Worm (Caenorhabditis elegans) whole organism, mixed stage, embryonic: ENCODE measurements around the gene Y15E3A.4.

Source experiments
- M03D4.4 ChIP-seq: sonication (generic microtip); optimal IDR thresholded peaks from 2 replicates; lab custom pipeline; 2017; ENCODE audit warnings: mild to moderate bottlenecking, missing genetic modification characterization, missing compliant biosample characterization
- bed-3 ChIP-seq: fragments of 200-800 bp; sonication (Bioruptor generic); optimal IDR thresholded peaks from 3 replicates; lab custom pipeline; 2018; ENCODE audit warnings: mild to moderate bottlenecking, missing genetic modification characterization, moderate library complexity, missing compliant biosample characterization
- blmp-1 ChIP-seq: fragments of 150-350 bp; optimal IDR thresholded peaks from 2 replicates; lab custom pipeline; 2014; ENCODE audit warnings: missing biosample characterization, missing genetic modification characterization
- ceh-39 ChIP-seq: fragments of 150-350 bp; optimal IDR thresholded peaks from 2 replicates; lab custom pipeline; 2014; ENCODE audit warnings: missing biosample characterization, missing genetic modification characterization
- ceh-43 ChIP-seq: fragments of 200-800 bp; sonication (Bioruptor generic); optimal IDR thresholded peaks from 2 replicates; lab custom pipeline; 2018; ENCODE audit warnings: mild to moderate bottlenecking, missing genetic modification characterization, moderate library complexity, missing compliant biosample characterization
- ceh-83 ChIP-seq: fragments of 200-800 bp; sonication (Bioruptor generic); optimal IDR thresholded peaks from 2 replicates; lab custom pipeline; 2018; ENCODE audit warnings: mild to moderate bottlenecking, missing genetic modification characterization, missing compliant biosample characterization
- ces-1 ChIP-seq: fragments of 150-350 bp; optimal IDR thresholded peaks from 2 replicates; lab custom pipeline; 2014; ENCODE audit warnings: missing biosample characterization, missing genetic modification reagents, missing genetic modification characterization
- cnd-1 ChIP-seq: fragments of 200-800 bp; sonication (Bioruptor generic); optimal IDR thresholded peaks from 2 replicates; lab custom pipeline; 2018; ENCODE audit warnings: mild to moderate bottlenecking, missing genetic modification characterization, missing compliant biosample characterization
- drap-1 ChIP-seq: fragments of 200-800 bp; sonication (Bioruptor generic); optimal IDR thresholded peaks from 3 replicates; lab custom pipeline; 2018; ENCODE audit warnings: mild to moderate bottlenecking, missing genetic modification characterization, missing compliant biosample characterization
- elt-1 ChIP-seq: sonication (generic microtip); optimal IDR thresholded peaks from 2 replicates; lab custom pipeline; 2017; ENCODE audit warnings: missing genetic modification characterization, mild to moderate bottlenecking, missing compliant biosample characterization, antibody characterized with exemption, moderate library complexity, borderline replicate concordance; ENCODE audit not compliant: insufficient read depth
- elt-3 ChIP-seq: fragments of 150-350 bp; optimal IDR thresholded peaks from 2 replicates; lab custom pipeline; 2014; ENCODE audit warnings: missing biosample characterization, missing genetic modification characterization
- flh-1 ChIP-seq: fragments of 200-800 bp; sonication (Bioruptor generic); optimal IDR thresholded peaks from 2 replicates; lab custom pipeline; 2018; ENCODE audit warnings: mild to moderate bottlenecking, missing genetic modification characterization, moderate library complexity, missing compliant biosample characterization
- ham-2 ChIP-seq: fragments of 200-800 bp; sonication (Bioruptor generic); optimal IDR thresholded peaks from 2 replicates; lab custom pipeline; 2018; ENCODE audit warnings: mild to moderate bottlenecking, missing genetic modification characterization, missing compliant biosample characterization
- hlh-1 ChIP-seq: fragments of 150-350 bp; optimal IDR thresholded peaks from 2 replicates; lab custom pipeline; 2014; ENCODE audit warnings: missing biosample characterization, missing genetic modification reagents, missing genetic modification characterization
- lin-13 ChIP-seq: fragments of 150-350 bp; optimal IDR thresholded peaks from 2 replicates; lab custom pipeline; 2014; ENCODE audit warnings: missing biosample characterization, missing genetic modification characterization
- lin-32 ChIP-seq: fragments of 200-800 bp; sonication (Bioruptor generic); optimal IDR thresholded peaks from 2 replicates; lab custom pipeline; 2018; ENCODE audit warnings: mild to moderate bottlenecking, missing genetic modification characterization, missing compliant biosample characterization
- lsy-2 ChIP-seq: fragments of 150-350 bp; optimal IDR thresholded peaks from 2 replicates; lab custom pipeline; 2014; ENCODE audit warnings: missing biosample characterization, missing genetic modification characterization
- mab-5 ChIP-seq: fragments of 150-350 bp; optimal IDR thresholded peaks from 2 replicates; lab custom pipeline; 2014; ENCODE audit warnings: missing biosample characterization, missing genetic modification characterization
- mep-1 ChIP-seq: fragments of 150-350 bp; optimal IDR thresholded peaks from 2 replicates; lab custom pipeline; 2017; ENCODE audit warnings: missing biosample characterization, missing genetic modification reagents, missing genetic modification characterization, inconsistent platforms
- mls-2 ChIP-seq: sonication (generic microtip); optimal IDR thresholded peaks from 2 replicates; lab custom pipeline; 2016; ENCODE audit warnings: mild to moderate bottlenecking, missing genetic modification characterization, moderate library complexity, missing compliant biosample characterization
- nhr-12 ChIP-seq: fragments of 150-350 bp; optimal IDR thresholded peaks from 2 replicates; lab custom pipeline; 2014; ENCODE audit warnings: missing biosample characterization, missing genetic modification characterization
- nhr-2 ChIP-seq: fragments of 150-350 bp; optimal IDR thresholded peaks from 2 replicates; lab custom pipeline; 2014; ENCODE audit warnings: missing biosample characterization, missing genetic modification characterization
- nhr-237 ChIP-seq: fragments of 150-350 bp; optimal IDR thresholded peaks from 2 replicates; lab custom pipeline; 2014; ENCODE audit warnings: missing biosample characterization, missing genetic modification characterization
- nhr-28 ChIP-seq: fragments of 150-350 bp; optimal IDR thresholded peaks from 2 replicates; lab custom pipeline; 2014; ENCODE audit warnings: missing biosample characterization, missing genetic modification characterization
- nhr-76 ChIP-seq: sonication (generic microtip); optimal IDR thresholded peaks from 2 replicates; lab custom pipeline; 2017; ENCODE audit warnings: missing biosample characterization, missing genetic modification characterization
- pha-4 ChIP-seq: fragments of 150-350 bp; optimal IDR thresholded peaks from 2 replicates; lab custom pipeline; 2018; ENCODE audit warnings: missing biosample characterization, missing genetic modification reagents, missing genetic modification characterization
- sem-2 ChIP-seq: fragments of 200-800 bp; sonication (Bioruptor generic); optimal IDR thresholded peaks from 2 replicates; lab custom pipeline; 2018; ENCODE audit warnings: mild to moderate bottlenecking, missing genetic modification characterization, missing compliant biosample characterization
- snpc-4 ChIP-seq: fragments of 150-350 bp; optimal IDR thresholded peaks from 2 replicates; lab custom pipeline; 2014; ENCODE audit warnings: missing biosample characterization, missing genetic modification characterization
- sptf-1 ChIP-seq: sonication (generic microtip); optimal IDR thresholded peaks from 2 replicates; lab custom pipeline; 2017; ENCODE audit warnings: mild to moderate bottlenecking, missing genetic modification characterization, moderate library complexity, missing compliant biosample characterization
- tbx-8 ChIP-seq: fragments of 200-800 bp; sonication (Bioruptor generic); optimal IDR thresholded peaks from 2 replicates; lab custom pipeline; 2018; ENCODE audit warnings: mild to moderate bottlenecking, missing genetic modification characterization, moderate library complexity, missing compliant biosample characterization
- unc-120 ChIP-seq: sonication (generic microtip); optimal IDR thresholded peaks from 2 replicates; lab custom pipeline; 2017; ENCODE audit warnings: missing genetic modification characterization, missing compliant biosample characterization; ENCODE audit not compliant: poor library complexity, severe bottlenecking
- unc-39 ChIP-seq: fragments of 150-350 bp; optimal IDR thresholded peaks from 2 replicates; lab custom pipeline; 2014; ENCODE audit warnings: missing biosample characterization, missing genetic modification characterization
- unc-62 ChIP-seq: fragments of 150-350 bp; optimal IDR thresholded peaks from 2 replicates; lab custom pipeline; 2014; ENCODE audit warnings: missing biosample characterization, missing genetic modification reagents, missing genetic modification characterization
- zip-8 ChIP-seq: fragments of 150-350 bp; optimal IDR thresholded peaks from 2 replicates; lab custom pipeline; 2014; ENCODE audit warnings: missing biosample characterization, missing genetic modification characterization
- ztf-11 ChIP-seq: fragments of 150-350 bp; optimal IDR thresholded peaks from 2 replicates; lab custom pipeline; 2014; ENCODE audit warnings: missing biosample characterization, missing genetic modification characterization

Y15E3A.4 gene

ce11 chrX:15285554-15285953, 45.2 kb upstream of the Y15E3A.4 start:
- no peak for TF ChIP-seq bed-3
- TF ChIP-seq unc-120 (tag; lab: Kevin White, UChicago), result no peak
- TF ChIP-seq mls-2 (tag; lab: Kevin White, UChicago), result no peak
- TF ChIP-seq lsy-2 (tag; lab: Kevin White, UChicago), result no peak
- TF ChIP-seq lin-32 (GFP tag; lab: Kevin White, UChicago), result no peak
- no peak for TF ChIP-seq nhr-28
- no peak for TF ChIP-seq mab-5 (tag; lab: Kevin White, UChicago)
- no peak for TF ChIP-seq elt-3
- TF ChIP-seq nhr-76 (tag; lab: Kevin White, UChicago), result no peak
- no peak for TF ChIP-seq ztf-11 (tag; lab: Kevin White, UChicago)
- no peak for TF ChIP-seq drap-1 (GFP tag; lab: Kevin White, UChicago)
- no peak for TF ChIP-seq sem-2
- no peak for TF ChIP-seq lin-13
- no peak for TF ChIP-seq sptf-1 (tag; lab: Kevin White, UChicago)
- TF ChIP-seq ces-1 (GFP tag; lab: Kevin White, UChicago), result no peak
- no peak for TF ChIP-seq elt-1 (tag; lab: Kevin White, UChicago)
- no peak for TF ChIP-seq cnd-1 (tag; lab: Kevin White, UChicago)
- TF ChIP-seq zip-8 (tag; lab: Kevin White, UChicago), result no peak
- TF ChIP-seq unc-39 (tag; lab: Kevin White, UChicago), result no peak
- TF ChIP-seq, all 35 proteins: peak for 0

ce11 chrX:15297396-15297827, 33.4 kb upstream of the Y15E3A.4 start:
- TF ChIP-seq lsy-2 (tag; lab: Kevin White, UChicago) (no peak), nhr-12 (tag; lab: Kevin White, UChicago) (no peak), unc-39 (tag; lab: Kevin White, UChicago) (no peak), zip-8 (tag; lab: Kevin White, UChicago) (no peak), sem-2 (peak; percentile 63), drap-1 (GFP tag; lab: Kevin White, UChicago) (peak; percentile 86), unc-120 (tag; lab: Kevin White, UChicago) (peak; percentile 73), ces-1 (GFP tag; lab: Kevin White, UChicago) (no peak), hlh-1 (tag; lab: Kevin White, UChicago) (no peak), snpc-4 (tag; lab: Kevin White, UChicago) (no peak), tbx-8 (peak; percentile 48), nhr-2 (tag; lab: Kevin White, UChicago) (no peak), nhr-76 (tag; lab: Kevin White, UChicago) (no peak), pha-4 (tag; lab: Kevin White, UChicago) (no peak), mab-5 (tag; lab: Kevin White, UChicago) (no peak), ceh-43 (GFP tag; lab: Kevin White, UChicago) (peak; percentile 13), blmp-1 (tag; lab: Kevin White, UChicago) (no peak), sptf-1 (tag; lab: Kevin White, UChicago) (peak; percentile 80), M03D4.4 (tag; lab: Kevin White, UChicago) (peak; percentile 84), ceh-39 (no peak), mep-1 (tag; lab: Kevin White, UChicago) (no peak), ceh-83 (GFP tag; lab: Kevin White, UChicago) (peak; percentile 88), lin-32 (GFP tag; lab: Kevin White, UChicago) (peak; percentile 59), ham-2 (peak; percentile 33), elt-3 (no peak), nhr-237 (tag; lab: Kevin White, UChicago) (no peak), bed-3 (peak; percentile 67), nhr-28 (no peak), lin-13 (no peak), unc-62 (GFP tag; lab: Kevin White, UChicago) (no peak), flh-1 (peak; percentile 44), elt-1 (tag; lab: Kevin White, UChicago) (no peak), cnd-1 (tag; lab: Kevin White, UChicago) (peak; percentile 83), mls-2 (tag; lab: Kevin White, UChicago) (peak; percentile 83), ztf-11 (tag; lab: Kevin White, UChicago) (no peak)

- TF ChIP-seq zip-8 (tag; lab: Kevin White, UChicago) (no peak), unc-39 (tag; lab: Kevin White, UChicago) (no peak), lin-13 (no peak), nhr-12 (tag; lab: Kevin White, UChicago) (no peak), lsy-2 (tag; lab: Kevin White, UChicago) (no peak), snpc-4 (tag; lab: Kevin White, UChicago) (no peak), flh-1 (no peak), elt-3 (no peak), ztf-11 (tag; lab: Kevin White, UChicago) (no peak), nhr-2 (tag; lab: Kevin White, UChicago) (no peak), drap-1 (GFP tag; lab: Kevin White, UChicago) (no peak), nhr-76 (tag; lab: Kevin White, UChicago) (no peak), mep-1 (tag; lab: Kevin White, UChicago) (no peak), ceh-43 (GFP tag; lab: Kevin White, UChicago) (no peak)
Measured at ce11 chrX:15300002-15300401, 30.8 kb upstream of the Y15E3A.4 start.
